Worm (Caenorhabditis elegans): ENCODE results near the gene clec-40.

The clec-40 gene

ce11 chrV:16840961-16841360 is at the start of gene clec-40:
clec-40 (minus strand) TSS chrV:16841061.
- TF ChIP-seq C34F6.9 (tag; optimal IDR thresholded peaks at IDR 0.05) = no peak
- TF ChIP-seq alr-1 (tag; optimal IDR thresholded peaks at IDR 0.05) = no peak
- no peak for TF ChIP-seq skn-1 (tag; optimal IDR thresholded peaks at IDR 0.05)
- no peak for TF ChIP-seq nhr-77 (tag; optimal IDR thresholded peaks at IDR 0.05)
- TF ChIP-seq mab-5 (tag; optimal IDR thresholded peaks at IDR 0.05) = no peak
- no peak for TF ChIP-seq nhr-25 (tag; optimal IDR thresholded peaks at IDR 0.05)

ce11 chrV:16888788-16889325 is 48.0 kb upstream of the clec-40 start, which contains the start of the genes ifas-2 and fbxa-44:
ifas-2 (minus strand) TSS chrV:16888888.
fbxa-44 (plus strand) TSS chrV:16889275.
- TF ChIP-seq ztf-4 (tag; optimal IDR thresholded peaks at IDR 0.05) (no peak), mdl-1 (tag; optimal IDR thresholded peaks at IDR 0.05) (no peak), dmd-4 (tag; optimal IDR thresholded peaks at IDR 0.05) (no peak), fos-1 (tag; optimal IDR thresholded peaks at IDR 0.05) (no peak), ZK546.5 (tag; optimal IDR thresholded peaks at IDR 0.05) (no peak), lin-13 (GFP tag; optimal IDR thresholded peaks at IDR 0.05) (no peak), nhr-10 (tag; optimal IDR thresholded peaks at IDR 0.05) (no peak), nhr-77 (tag; optimal IDR thresholded peaks at IDR 0.05) (no peak), ceh-16 (tag; optimal IDR thresholded peaks at IDR 0.05) (no peak), mbf-1 (tag; optimal IDR thresholded peaks at IDR 0.05) (no peak), nhr-21 (tag; optimal IDR thresholded peaks at IDR 0.05) (no peak), lin-39 (tag; optimal IDR thresholded peaks at IDR 0.05) (no peak), snpc-4 (tag; optimal IDR thresholded peaks at IDR 0.05) (no peak), unc-39 (tag; optimal IDR thresholded peaks at IDR 0.05) (no peak), C34F6.9 (tag; optimal IDR thresholded peaks at IDR 0.05) (no peak), gmeb-1 (tag; optimal IDR thresholded peaks at IDR 0.05) (no peak), nhr-23 (tag; optimal IDR thresholded peaks at IDR 0.05) (no peak), zag-1 (tag; optimal IDR thresholded peaks at IDR 0.05) (no peak), alr-1 (tag; optimal IDR thresholded peaks at IDR 0.05) (no peak), lsy-2 (tag; optimal IDR thresholded peaks at IDR 0.05) (no peak)

ce11 chrV:16884744-16885143 is 43.9 kb upstream of the clec-40 start, which contains the start of gene F09C6.13:
F09C6.13 (plus strand) TSS chrV:16885044.
- TF ChIP-seq mab-5 (tag; optimal IDR thresholded peaks at IDR 0.05) (no peak), nhr-6 (tag; optimal IDR thresholded peaks at IDR 0.05) (no peak), zag-1 (tag; optimal IDR thresholded peaks at IDR 0.05) (no peak), nhr-10 (tag; optimal IDR thresholded peaks at IDR 0.05) (no peak), ztf-4 (tag; optimal IDR thresholded peaks at IDR 0.05) (no peak), crh-2 (tag; optimal IDR thresholded peaks at IDR 0.05) (no peak), skn-1 (tag; optimal IDR thresholded peaks at IDR 0.05) (no peak), C34F6.9 (tag; optimal IDR thresholded peaks at IDR 0.05) (no peak), unc-55 (GFP tag; optimal IDR thresholded peaks at IDR 0.05) (no peak), R02D3.7 (tag; optimal IDR thresholded peaks at IDR 0.05) (no peak)

- no peak for TF ChIP-seq skn-1 (tag; optimal IDR thresholded peaks at IDR 0.05)
- no peak for TF ChIP-seq gmeb-1 (tag; optimal IDR thresholded peaks at IDR 0.05)
- TF ChIP-seq elt-3 (tag; optimal IDR thresholded peaks at IDR 0.05) = no peak
- TF ChIP-seq crh-2 (tag; optimal IDR thresholded peaks at IDR 0.05) = no peak
- no peak for TF ChIP-seq nhr-10 (tag; optimal IDR thresholded peaks at IDR 0.05)
- TF ChIP-seq nhr-23 (tag; optimal IDR thresholded peaks at IDR 0.05) = no peak
- no peak for TF ChIP-seq sma-3 (GFP tag; optimal IDR thresholded peaks at IDR 0.05)
- no peak for TF ChIP-seq nhr-21 (tag; optimal IDR thresholded peaks at IDR 0.05)
- TF ChIP-seq snpc-4 (tag; optimal IDR thresholded peaks at IDR 0.05) = no peak
- TF ChIP-seq zag-1 (tag; optimal IDR thresholded peaks at IDR 0.05) = no peak
- TF ChIP-seq unc-62 (GFP tag; optimal IDR thresholded peaks at IDR 0.05) = no peak
- no peak for TF ChIP-seq ama-1 (optimal IDR thresholded peaks at IDR 0.05)
- TF ChIP-seq elt-1 (tag; optimal IDR thresholded peaks at IDR 0.05) = no peak
- TF ChIP-seq lsy-2 (tag; optimal IDR thresholded peaks at IDR 0.05) = no peak
- no peak for TF ChIP-seq aly-2 (tag; optimal IDR thresholded peaks at IDR 0.05)
- no peak for TF ChIP-seq ztf-11 (tag; optimal IDR thresholded peaks at IDR 0.05)
- TF ChIP-seq ceh-82 (tag; optimal IDR thresholded peaks at IDR 0.05) = no peak
- no peak for TF ChIP-seq nhr-12 (tag; optimal IDR thresholded peaks at IDR 0.05)
- no peak for TF ChIP-seq unc-55 (GFP tag; optimal IDR thresholded peaks at IDR 0.05)
- TF ChIP-seq ztf-1 (GFP tag; conservative IDR thresholded peaks at IDR 0.05) = no peak
Observed at ce11 chrV:16882260-16882918, 41.5 kb upstream of the clec-40 start, which contains the start of the genes F09C6.11 and F09C6.12. F09C6.11 (minus strand) TSS chrV:16882310. F09C6.12 (plus strand) TSS chrV:16882868.
